Worm (Caenorhabditis elegans) whole organism, midembryonic: ENCODE results near the gene ZK1127.13.
A peak's percentile ranks its signal among the peaks of the same experiment; 100 is the strongest.

Experiments used
- T22C8.4 ChIP-seq: fragments of 200-800 bp; sonication (Bioruptor generic); IDR thresholded peaks from 2 replicates; pipeline ENCODE4 v1.3.6; 2022; ENCODE audit warnings: missing genetic modification characterization, missing compliant biosample characterization
- cog-1 ChIP-seq: sonication (generic microtip); optimal IDR thresholded peaks from 2 replicates; lab custom pipeline; 2016; ENCODE audit warnings: missing genetic modification characterization, missing compliant biosample characterization
- flt-1 ChIP-seq: fragments of 200-800 bp; sonication (Bioruptor generic); IDR thresholded peaks from 2 replicates; pipeline ENCODE4 v1.3.6; 2022; ENCODE audit warnings: missing genetic modification characterization, missing compliant biosample characterization
- klf-2 ChIP-seq: fragments of 200-800 bp; sonication (Bioruptor generic); conservative IDR thresholded peaks from 2 replicates; pipeline ENCODE4 v1.3.6; 2022; ENCODE audit warnings: missing genetic modification reagents, missing genetic modification characterization, missing compliant biosample characterization
- med-1 ChIP-seq: sonication (generic microtip); optimal IDR thresholded peaks from 2 replicates; lab custom pipeline; 2017; ENCODE audit warnings: missing genetic modification characterization, mild to moderate bottlenecking, missing compliant biosample characterization, antibody characterized with exemption, missing genetic modification reagents; ENCODE audit not compliant: insufficient read depth
- ref-1 ChIP-seq: fragments of 200-800 bp; sonication (Bioruptor generic); conservative IDR thresholded peaks from 2 replicates; pipeline ENCODE4 v1.3.6; 2022; ENCODE audit warnings: missing genetic modification reagents, missing genetic modification characterization, missing compliant biosample characterization
- tab-1 ChIP-seq: fragments of 200-800 bp; sonication (Bioruptor generic); IDR thresholded peaks from 2 replicates; pipeline ENCODE4 v1.3.6; 2022; ENCODE audit warnings: missing genetic modification characterization, missing compliant biosample characterization
- ztf-23 ChIP-seq: fragments of 200-800 bp; sonication (Bioruptor generic); IDR thresholded peaks from 2 replicates; pipeline ENCODE4 v1.3.6; 2022; ENCODE audit warnings: missing genetic modification reagents, missing genetic modification characterization, missing compliant biosample characterization
- ztf-29 ChIP-seq: fragments of 200-800 bp; sonication (Bioruptor generic); IDR thresholded peaks from 2 replicates; pipeline ENCODE4 v1.3.6; 2022; ENCODE audit warnings: missing genetic modification reagents, missing genetic modification characterization, missing compliant biosample characterization

Gene ZK1127.13

DNA sequence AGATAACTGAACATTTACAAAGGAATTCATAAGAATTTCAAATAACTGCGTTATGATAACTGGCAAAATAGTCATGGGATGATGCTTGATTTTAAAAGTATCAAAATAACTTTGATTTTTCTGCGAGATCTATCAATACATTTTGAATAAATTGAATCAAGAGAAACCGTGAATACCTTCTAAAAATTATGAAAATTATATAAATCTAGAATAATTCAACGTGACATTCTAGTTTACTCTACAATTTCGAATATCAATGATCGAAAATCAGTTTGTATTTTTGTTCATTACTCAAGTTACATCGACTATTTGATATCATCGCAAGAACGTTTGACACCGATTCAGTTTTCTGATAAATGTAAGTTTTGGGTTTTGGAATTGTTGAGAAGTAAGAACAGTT is 8.6 kb downstream of the ZK1127.13 start, which contains the start of gene acs-6:
TSS of gene acs-6 (plus strand) at position 301 of the 400 bp plus-strand sequence.
- TF ChIP-seq cog-1 (tag; lab: Kevin White, UChicago) (no peak), med-1 (GFP tag; lab: Kevin White, UChicago) (no peak), tab-1 (GFP tag; lab: Robert Waterston, UW) (no peak), T22C8.4 (GFP tag; lab: Robert Waterston, UW) (no peak), flt-1 (no peak), ref-1 (GFP tag; lab: Robert Waterston, UW) (no peak), ztf-23 (GFP tag; lab: Robert Waterston, UW) (no peak), ztf-29 (GFP tag; lab: Robert Waterston, UW) (no peak)

- no peak for TF ChIP-seq flt-1
- no peak for TF ChIP-seq T22C8.4 (GFP tag; lab: Robert Waterston, UW)
- TF ChIP-seq ref-1 (GFP tag; lab: Robert Waterston, UW): no peak
- no peak for TF ChIP-seq med-1 (GFP tag; lab: Kevin White, UChicago)
- TF ChIP-seq tab-1 (GFP tag; lab: Robert Waterston, UW): no peak
These were observed 12.3 kb downstream of the ZK1127.13 start, which contains the start of gene nos-2 for ce11 chrII:7065391-7065790. TSS of gene nos-2 (plus strand) at chrII:7065618.

- TF ChIP-seq flt-1: no peak
- TF ChIP-seq ztf-23 (GFP tag; lab: Robert Waterston, UW): no peak
- TF ChIP-seq klf-2: no peak
- TF ChIP-seq ref-1 (GFP tag; lab: Robert Waterston, UW): no peak
- no peak for TF ChIP-seq T22C8.4 (GFP tag; lab: Robert Waterston, UW)
- TF ChIP-seq med-1 (GFP tag; lab: Kevin White, UChicago): no peak
- no peak for TF ChIP-seq ztf-29 (GFP tag; lab: Robert Waterston, UW)
These were observed 16.8 kb downstream of the ZK1127.13 start, which contains the start of gene him-14 for ce11 chrII:7069866-7070265. TSS of gene him-14 (minus strand) at chrII:7069966.

- TF ChIP-seq ztf-29 (GFP tag; lab: Robert Waterston, UW): no peak
- TF ChIP-seq ztf-23 (GFP tag; lab: Robert Waterston, UW): no peak
- TF ChIP-seq med-1 (GFP tag; lab: Kevin White, UChicago): no peak
- no peak for TF ChIP-seq T22C8.4 (GFP tag; lab: Robert Waterston, UW)
- TF ChIP-seq ref-1 (GFP tag; lab: Robert Waterston, UW): no peak
- TF ChIP-seq cog-1 (tag; lab: Kevin White, UChicago): no peak
- no peak for TF ChIP-seq flt-1
- no peak for TF ChIP-seq klf-2
- TF ChIP-seq tab-1 (GFP tag; lab: Robert Waterston, UW): no peak
These were observed 17.3 kb downstream of the ZK1127.13 start for ce11 chrII:7070434-7070833.

DNA sequence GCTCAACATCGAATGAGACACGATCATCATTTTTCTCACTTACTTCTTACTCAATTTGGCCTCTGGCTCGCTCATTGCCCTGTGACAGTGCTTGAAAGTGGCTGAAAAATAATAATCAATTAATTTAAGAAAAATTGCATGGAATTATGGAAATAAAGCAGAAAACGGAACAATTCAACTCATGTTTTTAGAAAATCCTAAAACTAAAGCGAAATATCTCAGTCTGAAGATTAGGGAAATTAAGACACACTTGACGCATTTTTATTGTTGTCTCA is 19.2 kb downstream of the ZK1127.13 start, which contains the start of gene kars-1:
TSS of gene kars-1 (minus strand) at position 101 of the 275 bp plus-strand sequence.
- TF ChIP-seq T22C8.4 (GFP tag; lab: Robert Waterston, UW) (no peak), klf-2 (no peak), med-1 (GFP tag; lab: Kevin White, UChicago) (no peak), cog-1 (tag; lab: Kevin White, UChicago) (no peak), tab-1 (GFP tag; lab: Robert Waterston, UW) (no peak), flt-1 (no peak)

DNA sequence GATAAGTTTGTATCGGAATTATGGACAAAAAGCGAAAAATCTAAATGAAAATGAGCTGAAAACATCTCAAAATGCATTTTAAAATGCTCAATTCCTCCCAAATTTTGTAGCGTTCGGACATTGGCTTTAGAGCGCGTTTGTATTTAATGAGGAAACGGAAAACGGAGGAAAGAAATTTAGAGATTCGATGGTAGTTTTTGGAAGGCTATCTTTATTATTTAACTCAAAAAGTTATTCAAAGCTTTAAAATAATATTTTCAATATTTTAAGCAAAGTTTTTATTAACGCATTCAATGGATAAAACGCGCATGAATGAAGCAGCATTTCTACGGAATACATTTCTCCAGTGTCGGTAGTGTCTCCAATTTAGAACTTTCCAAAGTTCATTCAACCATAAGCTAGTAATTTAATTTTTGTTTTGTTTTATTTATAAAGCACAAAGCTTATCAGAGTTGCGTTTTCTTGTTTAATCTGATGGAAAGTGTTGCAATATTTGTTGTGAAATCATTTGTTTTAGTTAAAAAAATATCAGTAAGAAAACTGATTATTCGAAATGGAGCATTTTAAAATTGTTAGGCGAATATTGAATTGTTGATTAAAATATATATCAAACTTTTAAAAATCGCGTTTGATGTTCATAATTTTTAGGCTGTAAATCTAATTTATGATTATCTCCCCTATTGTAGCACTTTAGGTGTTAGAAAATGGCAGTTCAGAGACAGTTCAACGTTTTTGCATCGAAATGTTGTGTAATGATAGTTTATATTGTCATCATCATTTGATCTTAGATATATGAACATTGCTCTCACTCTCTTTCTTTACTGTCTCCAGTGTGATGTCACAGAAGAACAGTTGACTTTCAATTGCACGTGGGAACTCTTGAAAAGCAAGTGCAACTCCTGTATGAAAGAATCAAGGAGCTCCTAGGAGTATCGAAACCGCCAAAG is 19.8 kb downstream of the ZK1127.13 start:
- TF ChIP-seq med-1 (GFP tag; lab: Kevin White, UChicago) (no peak), ztf-29 (GFP tag; lab: Robert Waterston, UW) (0 out of 2 replicates have a peak, but pooled peaks have one; percentile 41), flt-1 (peak; percentile 77), klf-2 (no peak), cog-1 (tag; lab: Kevin White, UChicago) (peak; percentile 74), T22C8.4 (GFP tag; lab: Robert Waterston, UW) (no peak)

DNA sequence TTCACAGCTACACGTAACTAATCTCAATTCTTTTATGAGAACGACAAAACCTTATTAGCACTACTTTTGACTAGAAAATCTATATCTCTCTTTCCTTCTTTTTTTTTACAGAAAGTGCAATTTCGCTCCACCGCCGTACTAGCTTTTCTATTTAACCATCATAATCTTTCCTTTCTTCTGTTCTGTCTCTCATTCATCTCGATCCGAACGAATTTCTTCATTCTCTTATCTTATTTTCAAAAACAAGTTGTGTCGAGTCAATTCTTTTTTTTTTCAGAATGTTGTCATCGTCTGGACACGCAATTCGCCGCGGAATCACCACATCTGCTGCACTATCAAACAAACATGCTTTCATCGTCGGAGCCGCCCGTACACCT is 20.4 kb downstream of the ZK1127.13 start, which contains the start of gene kat-1:
TSS of gene kat-1 (plus strand) at position 278 of the 377 bp plus-strand sequence.
- TF ChIP-seq ztf-29 (GFP tag; lab: Robert Waterston, UW) (no peak), klf-2 (no peak), tab-1 (GFP tag; lab: Robert Waterston, UW) (no peak), T22C8.4 (GFP tag; lab: Robert Waterston, UW) (no peak), flt-1 (no peak), ref-1 (GFP tag; lab: Robert Waterston, UW) (no peak), ztf-23 (GFP tag; lab: Robert Waterston, UW) (no peak), cog-1 (tag; lab: Kevin White, UChicago) (no peak), med-1 (GFP tag; lab: Kevin White, UChicago) (no peak)

- TF ChIP-seq cog-1 (tag; lab: Kevin White, UChicago) (no peak), ref-1 (GFP tag; lab: Robert Waterston, UW) (no peak), ztf-29 (GFP tag; lab: Robert Waterston, UW) (no peak), ztf-23 (GFP tag; lab: Robert Waterston, UW) (no peak), flt-1 (no peak), T22C8.4 (GFP tag; lab: Robert Waterston, UW) (no peak), klf-2 (no peak)
These were observed 22.6 kb downstream of the ZK1127.13 start, which contains the start of gene T02G5.7 for ce11 chrII:7075564-7076228. TSS of gene T02G5.7 (plus strand) at chrII:7075614.

ce11 chrII:7084021-7084420 is 30.9 kb downstream of the ZK1127.13 start, which contains the start of the genes T02G5.14 and T02G5.15:
TSS of gene T02G5.14 (plus strand) at chrII:7084321.
TSS of gene T02G5.15 (plus strand) at chrII:7084321.
- peak; percentile 58 for TF ChIP-seq T22C8.4 (GFP tag; lab: Robert Waterston, UW)
